Worm (Caenorhabditis elegans) whole organism, early embryonic: ENCODE results near the gene F23B12.7.
A peak's percentile ranks its signal among the peaks of the same experiment; 100 is the strongest.

Source experiments
- B0310.2 ChIP-seq: sonication (generic microtip); optimal IDR thresholded peaks from 2 replicates; lab custom pipeline; 2016; ENCODE audit warnings: mild to moderate bottlenecking, missing genetic modification characterization, missing compliant biosample characterization
- F13C5.2 ChIP-seq: sonication (generic microtip); optimal IDR thresholded peaks from 2 replicates; lab custom pipeline; 2017; ENCODE audit warnings: mild to moderate bottlenecking, missing genetic modification characterization, inconsistent platforms, missing compliant biosample characterization
- aly-1 ChIP-seq: sonication (generic microtip); optimal IDR thresholded peaks from 2 replicates; lab custom pipeline; 2016; ENCODE audit warnings: missing genetic modification characterization, missing compliant biosample characterization
- ama-1 ChIP-seq: fragments of 150-350 bp; optimal IDR thresholded peaks from 2 replicates; lab custom pipeline; 2014
- ceh-13 ChIP-seq: fragments of 200-800 bp; sonication (Bioruptor generic); optimal IDR thresholded peaks from 2 replicates; lab custom pipeline; 2018; ENCODE audit warnings: mild to moderate bottlenecking, missing genetic modification characterization, missing compliant biosample characterization
- ceh-36 ChIP-seq: sonication (generic microtip); optimal IDR thresholded peaks from 2 replicates; lab custom pipeline; 2016; ENCODE audit warnings: missing genetic modification characterization, inconsistent platforms, missing compliant biosample characterization
- ets-7 ChIP-seq: sonication (generic microtip); optimal IDR thresholded peaks from 2 replicates; lab custom pipeline; 2016; ENCODE audit warnings: missing genotype, missing genetic modification characterization, missing compliant biosample characterization
- flt-1 ChIP-seq: fragments of 200-800 bp; sonication (Bioruptor generic); IDR thresholded peaks from 2 replicates; pipeline ENCODE4 v1.3.6; 2022; ENCODE audit warnings: missing genetic modification characterization, missing compliant biosample characterization
- hmbx-1 ChIP-seq: sonication (generic microtip); optimal IDR thresholded peaks from 2 replicates; lab custom pipeline; 2016; ENCODE audit warnings: mild to moderate bottlenecking, missing genetic modification characterization, missing compliant biosample characterization
- hmg-4 ChIP-seq: fragments of 200-800 bp; sonication (Bioruptor generic); optimal IDR thresholded peaks from 2 replicates; lab custom pipeline; 2018; ENCODE audit warnings: mild to moderate bottlenecking, missing genetic modification characterization, missing compliant biosample characterization
- hnd-1 ChIP-seq: sonication (generic microtip); optimal IDR thresholded peaks from 2 replicates; lab custom pipeline; 2016; ENCODE audit warnings: missing genetic modification characterization, missing compliant biosample characterization
- pes-1 ChIP-seq: fragments of 200-800 bp; sonication (Bioruptor generic); IDR thresholded peaks from 2 replicates; pipeline ENCODE4 v1.3.6; 2022; ENCODE audit warnings: missing genetic modification reagents, missing genetic modification characterization, missing compliant biosample characterization
- scrt-1 ChIP-seq: fragments of 200-800 bp; sonication (Bioruptor generic); IDR thresholded peaks from 2 replicates; pipeline ENCODE4 v1.3.6; 2022; ENCODE audit warnings: missing genetic modification characterization, missing compliant biosample characterization
- sea-1 ChIP-seq: fragments of 200-800 bp; sonication (Bioruptor generic); conservative IDR thresholded peaks from 2 replicates; pipeline ENCODE4 v1.3.6; 2022; ENCODE audit warnings: missing genetic modification characterization, missing compliant biosample characterization
- tbx-11 ChIP-seq: fragments of 200-800 bp; sonication (Bioruptor generic); IDR thresholded peaks from 2 replicates; pipeline ENCODE4 v1.3.6; 2022; ENCODE audit warnings: missing genetic modification characterization, missing compliant biosample characterization
- tbx-37 ChIP-seq: fragments of 200-800 bp; sonication (Bioruptor generic); conservative IDR thresholded peaks from 2 replicates; pipeline ENCODE4 v1.3.6; 2022; ENCODE audit warnings: missing genetic modification reagents, missing genetic modification characterization, missing compliant biosample characterization
- tra-4 ChIP-seq: sonication (generic microtip); optimal IDR thresholded peaks from 2 replicates; lab custom pipeline; 2017; ENCODE audit warnings: missing genetic modification characterization, missing compliant biosample characterization

The F23B12.7 gene

DNA sequence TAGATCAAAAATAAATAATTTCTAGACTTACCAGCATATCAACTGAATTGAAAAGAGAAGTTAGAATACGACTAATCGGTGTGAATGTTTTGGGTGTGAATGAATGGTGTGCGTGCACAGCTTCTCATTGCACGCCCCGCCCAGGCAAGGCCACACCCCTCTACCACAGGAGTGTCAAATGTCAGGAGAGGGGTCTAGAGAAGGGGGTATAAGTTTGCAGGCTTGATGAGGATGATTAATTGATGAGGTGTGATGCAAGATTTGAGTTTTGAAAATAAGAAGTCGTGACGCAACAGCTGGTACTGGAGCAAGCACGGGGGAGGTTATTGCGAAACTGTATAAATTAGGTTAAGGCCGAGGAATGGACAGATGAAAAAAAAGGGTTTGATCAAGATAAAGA, 17.2 kb upstream of the F23B12.7 start, which contains the start of gene egl-1:
Gene egl-1, minus strand, starts transcription at position 101 of the 400 bp plus-strand sequence.
- TF ChIP-seq tbx-37 (no peak), flt-1 (GFP tag; lab: Robert Waterston, UW) (no peak), ama-1 (lab: Kevin White, UChicago) (no peak), hmbx-1 (tag; lab: Kevin White, UChicago) (no peak), ets-7 (tag; lab: Kevin White, UChicago) (no peak), sea-1 (no peak), F13C5.2 (tag; lab: Kevin White, UChicago) (no peak), tra-4 (tag; lab: Kevin White, UChicago) (no peak), ceh-13 (no peak), tbx-11 (GFP tag; lab: Robert Waterston, UW) (no peak), pes-1 (GFP tag; lab: Robert Waterston, UW) (no peak), scrt-1 (GFP tag; lab: Robert Waterston, UW) (no peak), ceh-36 (tag; lab: Kevin White, UChicago) (no peak), hmg-4 (GFP tag; lab: Kevin White, UChicago) (no peak)

DNA sequence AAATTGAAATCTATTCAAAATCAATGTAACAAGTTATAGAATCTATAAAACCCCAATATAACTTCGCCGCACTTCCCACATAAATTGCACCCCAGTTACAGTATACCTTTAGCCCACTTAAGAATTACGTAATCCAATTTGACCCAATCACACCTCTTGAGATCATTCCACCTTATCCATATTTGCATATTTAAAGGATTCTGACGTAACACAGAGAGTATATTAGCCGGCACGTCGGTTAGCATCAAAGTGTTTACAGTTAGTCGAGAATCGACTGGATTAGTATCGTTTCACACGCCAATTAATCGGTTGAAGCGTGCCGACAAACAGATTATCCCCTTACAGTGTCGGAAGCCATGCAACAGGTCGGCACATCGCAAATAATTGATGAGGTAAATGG, 15.9 kb upstream of the F23B12.7 start:
- TF ChIP-seq hnd-1 (tag; lab: Kevin White, UChicago) (no peak), ceh-36 (tag; lab: Kevin White, UChicago) (peak; percentile 71), flt-1 (GFP tag; lab: Robert Waterston, UW) (no peak), pes-1 (GFP tag; lab: Robert Waterston, UW) (no peak)

DNA sequence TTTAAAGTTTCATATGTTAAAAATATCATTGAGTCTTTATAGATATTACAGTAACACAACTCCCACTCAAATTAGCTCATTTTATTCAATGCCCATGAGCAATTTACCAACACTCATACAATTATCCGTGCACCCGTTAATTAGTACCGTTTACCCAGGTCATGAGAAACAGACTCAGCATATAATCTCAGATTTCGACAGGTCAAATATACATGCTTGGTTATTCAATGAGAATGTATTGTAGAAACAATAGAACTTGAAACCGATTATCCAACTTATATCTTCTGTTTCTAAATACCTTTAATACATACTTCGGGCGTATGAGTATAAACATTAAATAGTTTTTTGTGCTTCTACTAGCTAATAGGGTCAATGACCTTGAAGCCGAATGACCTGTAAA, 13.3 kb upstream of the F23B12.7 start:
- TF ChIP-seq sea-1 (no peak), tbx-11 (GFP tag; lab: Robert Waterston, UW) (no peak), ceh-13 (no peak), ceh-36 (tag; lab: Kevin White, UChicago) (no peak), scrt-1 (GFP tag; lab: Robert Waterston, UW) (no peak), ama-1 (lab: Kevin White, UChicago) (no peak), hmbx-1 (tag; lab: Kevin White, UChicago) (no peak), F13C5.2 (tag; lab: Kevin White, UChicago) (no peak), tra-4 (tag; lab: Kevin White, UChicago) (no peak), B0310.2 (tag; lab: Kevin White, UChicago) (no peak), hnd-1 (tag; lab: Kevin White, UChicago) (no peak), ets-7 (tag; lab: Kevin White, UChicago) (no peak), hmg-4 (GFP tag; lab: Kevin White, UChicago) (no peak), tbx-37 (no peak), flt-1 (GFP tag; lab: Robert Waterston, UW) (no peak), pes-1 (GFP tag; lab: Robert Waterston, UW) (no peak), aly-1 (tag; lab: Kevin White, UChicago) (no peak)

DNA sequence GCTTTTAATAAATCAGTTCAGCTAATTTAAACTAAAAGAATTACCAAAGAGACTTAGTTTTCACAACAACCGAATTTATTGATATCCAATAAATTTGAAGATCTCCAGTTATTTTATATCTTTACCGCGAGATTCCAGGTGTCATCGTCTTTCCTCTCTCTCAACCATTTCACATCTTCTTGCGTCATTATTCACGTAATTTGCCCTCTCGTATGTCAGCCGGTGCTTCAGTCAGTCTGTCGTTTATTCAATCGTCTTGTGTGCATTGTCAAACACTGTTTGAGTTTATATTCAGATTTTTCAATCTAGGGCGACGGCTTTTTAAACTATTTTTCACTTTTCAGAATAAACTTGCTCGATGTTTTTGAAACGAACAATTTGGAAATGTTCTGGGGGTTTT, 12.1 kb upstream of the F23B12.7 start:
- TF ChIP-seq ceh-13 (no peak), flt-1 (GFP tag; lab: Robert Waterston, UW) (no peak), tbx-11 (GFP tag; lab: Robert Waterston, UW) (no peak), pes-1 (GFP tag; lab: Robert Waterston, UW) (no peak), scrt-1 (GFP tag; lab: Robert Waterston, UW) (no peak), tra-4 (tag; lab: Kevin White, UChicago) (no peak), hmbx-1 (tag; lab: Kevin White, UChicago) (no peak), B0310.2 (tag; lab: Kevin White, UChicago) (no peak), F13C5.2 (tag; lab: Kevin White, UChicago) (no peak), sea-1 (no peak), hmg-4 (GFP tag; lab: Kevin White, UChicago) (no peak)

DNA sequence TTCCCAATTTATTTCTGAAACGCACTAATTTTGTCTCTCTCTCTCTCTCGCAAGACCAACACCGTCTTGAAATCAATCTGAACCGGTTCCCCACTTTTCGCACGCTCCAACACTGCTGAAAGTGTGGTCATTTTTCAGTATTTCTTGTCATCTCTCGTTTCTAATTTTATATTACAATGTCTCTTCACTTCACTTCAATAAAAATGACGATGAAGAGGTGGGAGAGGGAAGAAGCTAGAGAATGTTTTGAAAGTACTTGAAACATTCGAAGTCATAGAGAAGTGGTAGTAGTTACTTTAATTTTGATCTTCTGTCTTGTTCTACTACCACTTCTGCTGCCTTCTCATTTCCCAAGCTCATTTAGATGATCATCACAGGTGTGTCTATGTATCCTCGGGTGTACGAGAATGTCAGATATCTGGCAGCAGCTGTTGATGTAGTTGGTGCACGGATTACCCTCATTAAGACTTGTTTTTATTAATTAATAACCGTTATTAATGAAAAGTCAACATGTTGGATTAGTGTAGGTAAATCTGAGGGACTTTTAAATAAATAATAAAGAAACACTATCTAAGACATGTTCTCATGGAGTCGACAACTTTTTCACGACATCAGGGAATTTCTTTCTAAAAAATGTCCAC, 11.3 kb upstream of the F23B12.7 start:
- TF ChIP-seq ets-7 (tag; lab: Kevin White, UChicago) (no peak), B0310.2 (tag; lab: Kevin White, UChicago) (no peak), hnd-1 (tag; lab: Kevin White, UChicago) (no peak), hmbx-1 (tag; lab: Kevin White, UChicago) (no peak), ama-1 (lab: Kevin White, UChicago) (no peak), hmg-4 (GFP tag; lab: Kevin White, UChicago) (no peak), tbx-37 (no peak), ceh-13 (no peak), aly-1 (tag; lab: Kevin White, UChicago) (no peak), pes-1 (GFP tag; lab: Robert Waterston, UW) (no peak)

DNA sequence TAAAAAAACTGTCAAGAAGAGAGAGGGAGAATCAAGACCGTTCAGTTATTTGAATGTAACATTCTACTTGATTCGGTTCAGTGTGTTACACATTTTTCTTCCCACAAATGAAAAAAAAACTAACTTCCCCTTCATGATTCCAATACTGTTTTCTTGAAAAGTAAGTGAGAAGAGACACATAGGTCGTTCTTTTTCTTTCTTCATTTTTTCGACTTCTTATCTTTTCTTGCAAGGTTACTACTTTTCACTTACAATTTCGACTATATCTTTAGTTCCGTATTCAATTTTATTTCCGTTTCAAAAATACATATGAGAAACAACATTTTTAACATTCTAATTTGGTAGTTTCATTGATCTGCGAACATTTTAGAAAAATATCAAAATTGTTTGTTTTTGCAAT, 10.3 kb upstream of the F23B12.7 start:
- TF ChIP-seq ets-7 (tag; lab: Kevin White, UChicago): no peak
- no peak for TF ChIP-seq sea-1
- no peak for TF ChIP-seq ceh-36 (tag; lab: Kevin White, UChicago)
- no peak for TF ChIP-seq aly-1 (tag; lab: Kevin White, UChicago)
- no peak for TF ChIP-seq tbx-11 (GFP tag; lab: Robert Waterston, UW)
- no peak for TF ChIP-seq pes-1 (GFP tag; lab: Robert Waterston, UW)

DNA sequence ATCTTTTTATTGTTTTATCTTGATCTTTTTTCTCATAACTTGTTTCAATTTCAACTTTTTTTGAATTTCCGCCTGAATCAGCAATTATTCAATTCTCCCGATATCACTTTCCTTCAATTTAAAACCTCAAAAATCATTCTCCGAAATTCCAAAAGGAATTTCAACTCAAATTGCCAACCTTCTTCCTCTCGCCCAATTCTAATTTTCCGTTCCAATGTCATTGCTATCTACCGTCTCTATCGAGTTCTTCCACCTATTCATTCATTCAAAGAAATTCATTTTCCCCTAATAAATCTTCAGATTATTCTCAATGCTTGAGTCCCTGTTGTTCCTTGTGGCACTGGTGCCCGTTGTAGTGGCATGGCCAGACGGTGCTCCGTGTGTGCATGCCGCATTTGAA, 8.7 kb upstream of the F23B12.7 start, which contains the start of gene F23B12.4:
Gene F23B12.4, plus strand, starts transcription at position 301 of the 400 bp plus-strand sequence.
- no peak for TF ChIP-seq scrt-1 (GFP tag; lab: Robert Waterston, UW)
- TF ChIP-seq ets-7 (tag; lab: Kevin White, UChicago): no peak
- no peak for TF ChIP-seq hmbx-1 (tag; lab: Kevin White, UChicago)
- no peak for TF ChIP-seq hnd-1 (tag; lab: Kevin White, UChicago)
- TF ChIP-seq aly-1 (tag; lab: Kevin White, UChicago): no peak
- no peak for TF ChIP-seq sea-1
- no peak for TF ChIP-seq ceh-36 (tag; lab: Kevin White, UChicago)
- no peak for TF ChIP-seq tbx-11 (GFP tag; lab: Robert Waterston, UW)
- no peak for TF ChIP-seq ceh-13
- no peak for TF ChIP-seq tbx-37
- TF ChIP-seq hmg-4 (GFP tag; lab: Kevin White, UChicago): no peak
- no peak for TF ChIP-seq tra-4 (tag; lab: Kevin White, UChicago)
- TF ChIP-seq B0310.2 (tag; lab: Kevin White, UChicago): no peak
- TF ChIP-seq F13C5.2 (tag; lab: Kevin White, UChicago): no peak
- TF ChIP-seq ama-1 (lab: Kevin White, UChicago): no peak
- TF ChIP-seq flt-1 (GFP tag; lab: Robert Waterston, UW): no peak
- no peak for TF ChIP-seq pes-1 (GFP tag; lab: Robert Waterston, UW)
